Worm (Caenorhabditis elegans) whole organism, L3 larva: ENCODE results near the gene efn-4.

Experiments
- egl-27 ChIP-seq: sonication (generic microtip); optimal IDR thresholded peaks from 4 replicates; lab custom pipeline; 2017; ENCODE audit warnings: missing biosample characterization, missing genetic modification reagents, missing genetic modification characterization
- lin-39 ChIP-seq: fragments of 150-350 bp; optimal IDR thresholded peaks from 2 replicates; lab custom pipeline; 2018; ENCODE audit warnings: missing biosample characterization, missing genetic modification reagents, missing genetic modification characterization
- mdl-1 ChIP-seq: fragments of 150-350 bp; optimal IDR thresholded peaks from 2 replicates; lab custom pipeline; 2014; ENCODE audit warnings: missing biosample characterization, missing genetic modification characterization
- nhr-12 ChIP-seq: fragments of 150-350 bp; optimal IDR thresholded peaks from 2 replicates; lab custom pipeline; 2014; ENCODE audit warnings: missing biosample characterization, missing genetic modification characterization
- nhr-76 ChIP-seq: fragments of 150-350 bp; sonication (generic microtip); optimal IDR thresholded peaks from 5 replicates; lab custom pipeline; 2014; ENCODE audit warnings: missing biosample characterization, missing genetic modification characterization
- nhr-77 ChIP-seq: fragments of 150-350 bp; optimal IDR thresholded peaks from 2 replicates; lab custom pipeline; 2014; ENCODE audit warnings: missing biosample characterization, missing genetic modification characterization
- pqm-1 ChIP-seq: fragments of 150-350 bp; optimal IDR thresholded peaks from 2 replicates; lab custom pipeline; 2017; ENCODE audit warnings: missing biosample characterization, missing genetic modification characterization, inconsistent platforms
- snpc-4 ChIP-seq: fragments of 150-350 bp; optimal IDR thresholded peaks from 2 replicates; lab custom pipeline; 2014; ENCODE audit warnings: missing biosample characterization, missing genetic modification characterization
- unc-39 ChIP-seq: sonication (generic microtip); optimal IDR thresholded peaks from 4 replicates; lab custom pipeline; 2017; ENCODE audit warnings: missing biosample characterization, missing genetic modification characterization
- zag-1 ChIP-seq: fragments of 150-350 bp; optimal IDR thresholded peaks from 2 replicates; lab custom pipeline; 2014; ENCODE audit warnings: missing biosample characterization, missing genetic modification characterization

DNA sequence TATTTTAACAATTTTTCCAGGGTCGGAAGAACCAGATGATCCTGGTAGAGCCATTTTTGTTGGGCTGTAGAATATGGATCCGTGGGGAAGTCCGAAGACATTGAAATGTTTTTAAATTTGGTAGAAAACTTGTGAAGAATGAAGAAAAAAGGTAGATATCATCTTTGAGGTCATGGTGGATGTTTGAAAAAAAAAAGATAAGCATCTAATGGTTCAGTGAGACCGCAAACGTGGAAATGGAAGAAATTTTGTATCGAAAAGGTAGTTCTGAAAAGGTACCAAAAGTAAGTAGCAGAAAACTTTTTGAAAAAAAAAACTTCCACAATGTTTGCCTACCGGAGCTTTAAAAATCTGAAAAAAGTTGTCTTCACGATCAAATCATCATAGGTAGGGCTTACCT lies 44.5 kb downstream of the efn-4 start, which contains the start of gene prmt-4:
- no peak for TF ChIP-seq zag-1
- no peak for TF ChIP-seq pqm-1 (tag; lab: Kevin White, UChicago)
- TF ChIP-seq mdl-1 (tag; lab: Kevin White, UChicago), result no peak
- no peak for TF ChIP-seq egl-27
- TF ChIP-seq nhr-12 (tag; lab: Kevin White, UChicago), result no peak
- TF ChIP-seq nhr-77 (tag; lab: Kevin White, UChicago), result no peak
- no peak for TF ChIP-seq lin-39 (tag; lab: Kevin White, UChicago)
- TF ChIP-seq snpc-4 (tag; lab: Kevin White, UChicago), result no peak
- no peak for TF ChIP-seq unc-39 (tag; lab: Kevin White, UChicago)
- TF ChIP-seq nhr-76 (tag; lab: Kevin White, UChicago), result no peak
